Worm (Caenorhabditis elegans): Measurements from ENCODE around the gene T01B7.5.

- no peak for TF ChIP-seq nhr-12 (tag; optimal IDR thresholded peaks at IDR 0.05)
- no peak for TF ChIP-seq nhr-28 (tag; optimal IDR thresholded peaks at IDR 0.05)
- TF ChIP-seq egl-27 (tag; optimal IDR thresholded peaks at IDR 0.05), result no peak
- TF ChIP-seq ceh-82 (tag; optimal IDR thresholded peaks at IDR 0.05), result no peak
- TF ChIP-seq fkh-10 (GFP tag; optimal IDR thresholded peaks at IDR 0.05), result no peak
- no peak for TF ChIP-seq elt-2 (tag; optimal IDR thresholded peaks at IDR 0.05)
- TF ChIP-seq ceh-9 (tag; optimal IDR thresholded peaks at IDR 0.05), result no peak
- no peak for TF ChIP-seq ztf-11 (tag; optimal IDR thresholded peaks at IDR 0.05)
- TF ChIP-seq nhr-77 (tag; optimal IDR thresholded peaks at IDR 0.05), result no peak
- no peak for TF ChIP-seq tbx-2 (tag; optimal IDR thresholded peaks at IDR 0.05)
- no peak for TF ChIP-seq jun-1 (tag; optimal IDR thresholded peaks at IDR 0.05)
- no peak for TF ChIP-seq fos-1 (tag; optimal IDR thresholded peaks at IDR 0.05)
- TF ChIP-seq nhr-67 (tag; optimal IDR thresholded peaks at IDR 0.05), result no peak
- no peak for TF ChIP-seq lin-15B (tag; optimal IDR thresholded peaks at IDR 0.05)
Measured at ce11 chrII:8770675-8771074, 54.0 kb downstream of the T01B7.5 start, which contains the start of gene let-19.
